Fruit fly (Drosophila melanogaster) whole organism, embryonic: Measurements from ENCODE around the gene CG43402.

Experiments
- ATbp ChIP-seq: fragments of 200-800 bp; sonication (Bioruptor generic); optimal IDR thresholded peaks from 2 replicates; lab custom pipeline; 2017; ENCODE audit warnings: missing biosample characterization, mild to moderate bottlenecking, missing genetic modification characterization, missing genetic modification reagents
- Atf6 ChIP-seq: fragments of 200-800 bp; sonication (Bioruptor generic); IDR thresholded peaks from 2 replicates; pipeline ENCODE4 v1.3.6; 2022; ENCODE audit warnings: missing biosample characterization, missing genetic modification characterization
- BtbVII ChIP-seq: fragments of 200-800 bp; sonication (Bioruptor generic); optimal IDR thresholded peaks from 3 replicates; lab custom pipeline; 2017; ENCODE audit warnings: missing biosample characterization, mild to moderate bottlenecking, missing genetic modification characterization
- Bteb2 ChIP-seq: fragments of 200-800 bp; sonication (Bioruptor generic); optimal IDR thresholded peaks from 2 replicates; lab custom pipeline; 2016; ENCODE audit warnings: missing biosample characterization, missing genetic modification characterization
- CG10267 ChIP-seq: fragments of 200-800 bp; sonication (Bioruptor generic); optimal IDR thresholded peaks from 2 replicates; lab custom pipeline; 2018; ENCODE audit warnings: missing biosample characterization, mild to moderate bottlenecking, missing genetic modification characterization, moderate library complexity
- CG10565 ChIP-seq: fragments of 200-800 bp; sonication (Bioruptor generic); optimal IDR thresholded peaks from 3 replicates; lab custom pipeline; 2016; ENCODE audit warnings: missing biosample characterization, mild to moderate bottlenecking, missing genetic modification characterization
- CG12219 ChIP-seq: fragments of 200-800 bp; sonication (Bioruptor generic); optimal IDR thresholded peaks from 3 replicates; lab custom pipeline; 2018; ENCODE audit warnings: missing biosample characterization, mild to moderate bottlenecking, missing genetic modification characterization
- CG12236 ChIP-seq: fragments of 200-800 bp; sonication (Bioruptor generic); optimal IDR thresholded peaks from 2 replicates; lab custom pipeline; 2016; ENCODE audit warnings: missing biosample characterization, missing genetic modification characterization
- CG1529 ChIP-seq: fragments of 200-800 bp; sonication (Bioruptor generic); optimal IDR thresholded peaks from 3 replicates; lab custom pipeline; 2018; ENCODE audit warnings: missing biosample characterization, missing genetic modification characterization
- CG16779 ChIP-seq: fragments of 200-800 bp; sonication (Bioruptor generic); IDR thresholded peaks from 2 replicates; pipeline ENCODE4 v1.3.6; 2022; ENCODE audit warnings: missing biosample characterization, missing genetic modification characterization
- CG16815 ChIP-seq: fragments of 200-800 bp; sonication (Bioruptor generic); optimal IDR thresholded peaks from 3 replicates; lab custom pipeline; 2017; ENCODE audit warnings: missing biosample characterization, mild to moderate bottlenecking, missing genetic modification characterization
- CG2199 ChIP-seq: fragments of 200-800 bp; sonication (Bioruptor generic); IDR thresholded peaks from 3 replicates; pipeline ENCODE4 v1.3.6; 2022; ENCODE audit warnings: missing biosample characterization, missing genetic modification characterization
- CG31224 ChIP-seq: fragments of 200-800 bp; sonication (Bioruptor generic); IDR thresholded peaks from 2 replicates; pipeline ENCODE4 v1.3.6; 2022; ENCODE audit warnings: missing biosample characterization, missing genetic modification characterization
- CG33213 ChIP-seq: fragments of 200-800 bp; sonication (Bioruptor generic); optimal IDR thresholded peaks from 3 replicates; lab custom pipeline; 2016; ENCODE audit warnings: missing biosample characterization, missing genetic modification characterization
- CG33557 ChIP-seq: fragments of 200-800 bp; sonication (Bioruptor generic); optimal IDR thresholded peaks from 2 replicates; lab custom pipeline; 2019; ENCODE audit warnings: missing biosample characterization, mild to moderate bottlenecking, missing genetic modification characterization, moderate library complexity
- CG34224 ChIP-seq: fragments of 200-800 bp; sonication (Bioruptor generic); IDR thresholded peaks from 3 replicates; pipeline ENCODE4 v1.3.6; 2022; ENCODE audit warnings: missing biosample characterization, missing genetic modification characterization; ENCODE audit not compliant: partially characterized antibody
- CG4404 ChIP-seq: fragments of 200-800 bp; sonication (Bioruptor generic); IDR thresholded peaks from 2 replicates; pipeline ENCODE4 v1.3.6; 2022; ENCODE audit warnings: missing biosample characterization, missing genetic modification characterization
- CG7839 ChIP-seq: fragments of 200-800 bp; sonication (Bioruptor generic); optimal IDR thresholded peaks from 3 replicates; lab custom pipeline; 2018; ENCODE audit warnings: missing biosample characterization, mild to moderate bottlenecking, missing genetic modification characterization, moderate library complexity
- CG7928 ChIP-seq: fragments of 200-800 bp; sonication (Bioruptor generic); optimal IDR thresholded peaks from 2 replicates; lab custom pipeline; 2017; ENCODE audit warnings: missing biosample characterization, mild to moderate bottlenecking, missing genetic modification characterization
- CG8281 ChIP-seq: fragments of 200-800 bp; sonication (Bioruptor generic); optimal IDR thresholded peaks from 2 replicates; lab custom pipeline; 2018; ENCODE audit warnings: missing biosample characterization, mild to moderate bottlenecking, missing genetic modification characterization, moderate library complexity
- Dbx ChIP-seq: fragments of 200-800 bp; sonication (Bioruptor generic); IDR thresholded peaks from 3 replicates; pipeline ENCODE4 v1.3.6; 2022; ENCODE audit warnings: missing biosample characterization, missing genetic modification characterization
- Eip74EF ChIP-seq, 2 experiments: fragments of 200-800 bp in 1 of 2; fragments of >200 bp in 1 of 2; sonication (Bioruptor generic) in 1 of 2; optimal IDR thresholded peaks; 2 replicates each; lab custom pipeline; 2017 to 2019; ENCODE audit warnings: missing biosample characterization in 2 of 2, missing genetic modification characterization in 2 of 2, mild to moderate bottlenecking in 1 of 2, moderate library complexity in 1 of 2
- HmgZ ChIP-seq: fragments of 200-800 bp; sonication (Bioruptor generic); optimal IDR thresholded peaks from 2 replicates; lab custom pipeline; 2018; ENCODE audit warnings: missing biosample characterization, mild to moderate bottlenecking, missing genetic modification characterization
- Mad ChIP-seq: fragments of 200-800 bp; sonication (Bioruptor generic); optimal IDR thresholded peaks from 2 replicates; lab custom pipeline; 2016; ENCODE audit warnings: missing biosample characterization, missing genetic modification characterization
- NC2α ChIP-seq: fragments of 200-800 bp; sonication (Bioruptor generic); optimal IDR thresholded peaks from 2 replicates; lab custom pipeline; 2016; ENCODE audit warnings: missing biosample characterization, missing genetic modification characterization
- NC2β ChIP-seq: fragments of 200-800 bp; sonication (Bioruptor generic); optimal IDR thresholded peaks from 2 replicates; lab custom pipeline; 2016; ENCODE audit warnings: missing biosample characterization, missing genetic modification characterization
- Ravus ChIP-seq: fragments of 200-800 bp; sonication (Bioruptor generic); IDR thresholded peaks from 2 replicates; pipeline ENCODE4 v1.3.6; 2022; ENCODE audit warnings: missing biosample characterization, missing genetic modification characterization
- Vsx1 ChIP-seq: fragments of 200-800 bp; sonication (Bioruptor generic); optimal IDR thresholded peaks from 2 replicates; lab custom pipeline; 2017; ENCODE audit warnings: missing biosample characterization, mild to moderate bottlenecking, missing genetic modification characterization, missing genetic modification reagents
- bcd ChIP-seq: fragments of 200-800 bp; sonication (Bioruptor generic); optimal IDR thresholded peaks from 2 replicates; lab custom pipeline; 2017; ENCODE audit warnings: missing biosample characterization, mild to moderate bottlenecking, missing genetic modification characterization
- cg ChIP-seq: fragments of 200-800 bp; sonication (Bioruptor generic); optimal IDR thresholded peaks from 3 replicates; lab custom pipeline; 2019; ENCODE audit warnings: missing biosample characterization, mild to moderate bottlenecking, missing genetic modification characterization, moderate library complexity
- chn ChIP-seq: fragments of 200-800 bp; sonication (Bioruptor generic); optimal IDR thresholded peaks from 2 replicates; lab custom pipeline; 2016; ENCODE audit warnings: missing biosample characterization, missing genetic modification characterization
- danr ChIP-seq: fragments of 200-800 bp; sonication (Bioruptor generic); IDR thresholded peaks from 2 replicates; pipeline ENCODE4 v1.3.6; 2022; ENCODE audit warnings: missing biosample characterization, missing genetic modification characterization
- dysf ChIP-seq: fragments of 200-800 bp; sonication (Bioruptor generic); IDR thresholded peaks from 3 replicates; pipeline ENCODE4 v1.3.6; 2022; ENCODE audit warnings: missing biosample characterization, missing genetic modification characterization
- ewg ChIP-seq: fragments of 200-800 bp; sonication (Bioruptor generic); optimal IDR thresholded peaks from 3 replicates; lab custom pipeline; 2017; ENCODE audit warnings: mild to moderate bottlenecking, missing biosample characterization, missing genetic modification reagents, missing genetic modification characterization
- fru ChIP-seq: fragments of >200 bp; optimal IDR thresholded peaks from 2 replicates; lab custom pipeline; 2017
- fu2 ChIP-seq: fragments of 200-800 bp; sonication (Bioruptor generic); optimal IDR thresholded peaks from 2 replicates; lab custom pipeline; 2016; ENCODE audit warnings: missing biosample characterization, missing genetic modification characterization
- gce ChIP-seq: fragments of 200-800 bp; sonication (Bioruptor generic); IDR thresholded peaks from 3 replicates; pipeline ENCODE4 v1.3.6; 2022; ENCODE audit warnings: missing biosample characterization, missing genetic modification characterization
- gem ChIP-seq: fragments of 200-800 bp; sonication (Bioruptor generic); optimal IDR thresholded peaks from 2 replicates; lab custom pipeline; 2019; ENCODE audit warnings: missing biosample characterization, mild to moderate bottlenecking, missing genetic modification characterization, moderate library complexity
- hbn ChIP-seq: fragments of 200-800 bp; sonication (Bioruptor generic); IDR thresholded peaks from 2 replicates; pipeline ENCODE4 v1.3.6; 2022; ENCODE audit warnings: missing biosample characterization, missing genetic modification characterization; ENCODE audit not compliant: partially characterized antibody
- ind ChIP-seq: fragments of 200-800 bp; sonication (Bioruptor generic); optimal IDR thresholded peaks from 3 replicates; lab custom pipeline; 2016; ENCODE audit warnings: missing biosample characterization, missing genetic modification characterization
- lbe ChIP-seq: fragments of 200-800 bp; sonication (Bioruptor generic); optimal IDR thresholded peaks from 2 replicates; lab custom pipeline; 2016; ENCODE audit warnings: missing biosample characterization, mild to moderate bottlenecking, missing genetic modification characterization
- nmo ChIP-seq: fragments of 200-800 bp; sonication (Bioruptor generic); optimal IDR thresholded peaks from 2 replicates; lab custom pipeline; 2018; ENCODE audit warnings: missing biosample characterization, mild to moderate bottlenecking, missing genetic modification characterization, moderate library complexity
- pb ChIP-seq: fragments of 200-800 bp; sonication (Bioruptor generic); optimal IDR thresholded peaks from 3 replicates; lab custom pipeline; 2016; ENCODE audit warnings: missing biosample characterization, missing genetic modification characterization
- prd ChIP-seq, 3 experiments: fragments of >200 bp in 2 of 3; fragments of 200-800 bp in 1 of 3; sonication (Bioruptor generic) in 1 of 3; optimal IDR thresholded peaks in 2 of 3; IDR thresholded peaks in 1 of 3; 2 replicates in 2 of 3; 3 replicates in 1 of 3; pipeline versions ENCODE4 v1.3.6 to Lab custom; 2017 to 2022; ENCODE audit warnings: missing biosample characterization in 1 of 3, missing genetic modification characterization in 1 of 3
- row ChIP-seq: fragments of 200-800 bp; sonication (Bioruptor generic); IDR thresholded peaks from 3 replicates; pipeline ENCODE4 v1.3.6; 2022; ENCODE audit warnings: missing biosample characterization, missing genetic modification characterization
- scrt ChIP-seq: fragments of 200-800 bp; sonication (Bioruptor generic); optimal IDR thresholded peaks from 2 replicates; lab custom pipeline; 2018; ENCODE audit warnings: missing biosample characterization, mild to moderate bottlenecking, missing genetic modification characterization, moderate library complexity
- sens-2 ChIP-seq: fragments of 200-800 bp; sonication (Bioruptor generic); IDR thresholded peaks from 2 replicates; pipeline ENCODE4 v1.3.6; 2022; ENCODE audit warnings: missing biosample characterization, missing genetic modification characterization
- trh ChIP-seq: fragments of 200-800 bp; sonication (Bioruptor generic); optimal IDR thresholded peaks from 2 replicates; lab custom pipeline; 2016; ENCODE audit warnings: missing biosample characterization, missing genetic modification characterization
- unpg ChIP-seq: fragments of 200-800 bp; sonication (Bioruptor generic); optimal IDR thresholded peaks from 3 replicates; lab custom pipeline; 2018; ENCODE audit warnings: missing biosample characterization, mild to moderate bottlenecking, missing genetic modification characterization, moderate library complexity
- wor ChIP-seq: fragments of 200-800 bp; sonication (Bioruptor generic); IDR thresholded peaks from 2 replicates; pipeline ENCODE4 v1.3.6; 2022; ENCODE audit warnings: missing biosample characterization, missing genetic modification characterization

Gene CG43402

dm6 chr2L:1422725-1423124, 19.7 kb upstream of the CG43402 start (continued):
- TF ChIP-seq ind (GFP tag; lab: Kevin White, UChicago) (peak; percentile 77), row (GFP tag; lab: Robert Waterston, UW) (peak; percentile 64), cg (GFP tag; lab: Kevin White, UChicago) (no peak), CG16779 (GFP tag; lab: Robert Waterston, UW) (0 out of 2 replicates have a peak, but pooled peaks have one; percentile 39), Ravus (GFP tag; lab: Robert Waterston, UW) (0 out of 2 replicates have a peak, but pooled peaks have one; percentile 24), Mad (GFP tag; lab: Kevin White, UChicago) (peak; percentile 82), nmo (GFP tag; lab: Kevin White, UChicago) (peak; percentile 88), dysf (GFP tag; lab: Robert Waterston, UW) (peak; percentile 76), CG7839 (peak; percentile 83), prd (optimal IDR thresholded peaks at IDR 0.05; lab: Kevin White, UChicago) (no peak), prd (GFP tag; IDR thresholded peaks at IDR 0.05; lab: Robert Waterston, UW) (peak; percentile 88), CG7928 (GFP tag; lab: Kevin White, UChicago) (no peak), Atf6 (GFP tag; lab: Robert Waterston, UW) (no peak), NC2α (GFP tag; lab: Kevin White, UChicago) (peak; percentile 79), unpg (GFP tag; lab: Kevin White, UChicago) (peak; percentile 91), Vsx1 (GFP tag; lab: Kevin White, UChicago) (peak; percentile 68), pb (GFP tag; lab: Kevin White, UChicago) (peak; percentile 73), CG33557 (GFP tag; lab: Kevin White, UChicago) (peak; percentile 65), CG34224 (no peak), CG31224 (GFP tag; lab: Robert Waterston, UW) (peak; percentile 53), Eip74EF (GFP tag; optimal IDR thresholded peaks at IDR 0.05; lab: Kevin White, UChicago) (peak in 1 of 2 experiments; percentile 73), trh (peak; percentile 52), Dbx (GFP tag; lab: Robert Waterston, UW) (no peak), bcd (GFP tag; lab: Kevin White, UChicago) (peak; percentile 73), CG12219 (GFP tag; lab: Kevin White, UChicago) (peak; percentile 77), BtbVII (GFP tag; lab: Kevin White, UChicago) (peak; percentile 43), CG1529 (GFP tag; lab: Kevin White, UChicago) (peak; percentile 60), CG8281 (peak; percentile 38), CG10267 (peak; percentile 75), danr (GFP tag; lab: Robert Waterston, UW) (no peak), wor (GFP tag; lab: Robert Waterston, UW) (no peak), CG33213 (GFP tag; lab: Kevin White, UChicago) (peak; percentile 79), CG12236 (GFP tag; lab: Kevin White, UChicago) (peak; percentile 78), scrt (peak; percentile 34), CG10565 (peak; percentile 15), fu2 (GFP tag; lab: Kevin White, UChicago) (peak; percentile 49), sens-2 (GFP tag; lab: Robert Waterston, UW) (peak; percentile 63), ATbp (GFP tag; lab: Kevin White, UChicago) (peak; percentile 73), CG4404 (GFP tag; lab: Robert Waterston, UW) (peak; percentile 60), NC2β (GFP tag; lab: Kevin White, UChicago) (peak; percentile 79), Bteb2 (peak; percentile 73), lbe (GFP tag; lab: Kevin White, UChicago) (peak; percentile 38), fru (lab: Kevin White, UChicago) (no peak), CG2199 (GFP tag; lab: Robert Waterston, UW) (0 out of 3 replicates have a peak, but pooled peaks have one; percentile 58), ewg (peak; percentile 60), CG16815 (no peak), chn (GFP tag; lab: Kevin White, UChicago) (peak; percentile 83), hbn (GFP tag; lab: Robert Waterston, UW) (no peak), HmgZ (peak; percentile 34), gem (tag; lab: Kevin White, UChicago) (peak; percentile 88), gce (GFP tag; lab: Robert Waterston, UW) (0 out of 3 replicates have a peak, but pooled peaks have one; percentile 43)
